Worm (Caenorhabditis elegans): ENCODE data around the gene fbxa-24.

The fbxa-24 gene

ce11 chrII:3860826-3861225, 44.5 kb downstream of the fbxa-24 start, which contains the start of gene oac-11:
Gene oac-11 (minus strand): TSS chrII:3860926.
- TF ChIP-seq hmg-11 (tag; optimal IDR thresholded peaks at IDR 0.05) (no peak), nhr-12 (tag; optimal IDR thresholded peaks at IDR 0.05) (no peak), lin-15B (tag; optimal IDR thresholded peaks at IDR 0.05) (no peak), fos-1 (tag; optimal IDR thresholded peaks at IDR 0.05) (no peak), egl-27 (tag; optimal IDR thresholded peaks at IDR 0.05) (no peak)

DNA sequence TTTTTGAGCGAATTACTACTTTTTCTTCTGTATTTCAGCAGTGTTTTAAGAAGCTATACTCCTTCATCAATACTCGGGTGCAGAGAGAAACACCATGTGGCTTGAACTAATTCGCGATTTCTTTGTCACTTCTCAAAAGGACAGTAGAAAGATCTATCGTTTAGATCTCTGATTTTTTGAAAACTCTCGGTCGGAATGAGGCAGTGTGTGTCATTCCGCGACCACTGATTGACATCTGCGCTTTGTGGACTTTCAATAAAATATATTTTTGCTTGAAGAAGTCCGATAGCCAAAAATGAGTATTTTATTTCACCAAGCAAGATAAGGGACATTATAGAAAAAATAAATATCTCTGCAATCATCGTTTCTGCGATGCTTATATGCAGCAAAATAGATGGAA, 45.7 kb downstream of the fbxa-24 start:
- TF ChIP-seq fkh-10 (GFP tag; optimal IDR thresholded peaks at IDR 0.05) (no peak), elt-1 (tag; optimal IDR thresholded peaks at IDR 0.05) (peak; percentile 60), nhr-23 (tag; optimal IDR thresholded peaks at IDR 0.05) (peak; percentile 7)

DNA sequence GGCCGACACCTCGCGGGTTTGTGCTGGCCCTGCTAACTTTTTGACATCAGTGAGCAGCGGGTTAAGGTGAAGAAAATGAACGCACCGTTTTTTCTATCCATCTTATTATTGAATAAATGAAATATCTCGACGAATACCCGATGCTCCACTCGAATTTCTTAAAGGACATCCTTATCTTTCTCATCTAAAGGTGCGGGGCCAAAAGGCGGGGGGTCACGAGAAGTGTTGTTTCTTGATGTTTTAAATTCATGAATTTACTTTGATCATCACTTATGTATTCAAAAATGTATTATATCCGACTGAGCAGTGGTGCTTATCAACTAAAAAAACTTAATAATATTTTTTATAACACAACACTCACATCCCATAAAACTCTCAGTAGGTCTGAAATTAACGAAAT, 48.3 kb downstream of the fbxa-24 start, which contains the start of gene nhr-261:
Gene nhr-261, minus strand, starts transcription at position 101 of the 400 bp plus-strand sequence.
- TF ChIP-seq snpc-4 (tag; optimal IDR thresholded peaks at IDR 0.05) (no peak), nhr-12 (tag; optimal IDR thresholded peaks at IDR 0.05) (no peak), daf-12 (tag; optimal IDR thresholded peaks at IDR 0.05) (no peak), nhr-237 (tag; optimal IDR thresholded peaks at IDR 0.05) (no peak)

Data from whole organism, L3 larva.